Worm (Caenorhabditis elegans): ENCODE measurements around the gene cpg-2.

- no peak for TF ChIP-seq ham-2 (GFP tag; optimal IDR thresholded peaks at IDR 0.05)
- no peak for TF ChIP-seq unc-39 (tag; optimal IDR thresholded peaks at IDR 0.05)
- TF ChIP-seq snpc-4 (tag; optimal IDR thresholded peaks at IDR 0.05) = no peak
- TF ChIP-seq nhr-28 (tag; optimal IDR thresholded peaks at IDR 0.05) = no peak
- no peak for TF ChIP-seq bed-3 (GFP tag; optimal IDR thresholded peaks at IDR 0.05)
- no peak for TF ChIP-seq elt-1 (tag; optimal IDR thresholded peaks at IDR 0.05; ENCODE audit: borderline replicate concordance, insufficient read depth)
- TF ChIP-seq mls-2 (tag; optimal IDR thresholded peaks at IDR 0.05) = no peak
- no peak for TF ChIP-seq blmp-1 (tag; optimal IDR thresholded peaks at IDR 0.05)
- no peak for TF ChIP-seq nhr-12 (tag; optimal IDR thresholded peaks at IDR 0.05)
- no peak for TF ChIP-seq mab-5 (tag; optimal IDR thresholded peaks at IDR 0.05)
- no peak for TF ChIP-seq ztf-11 (tag; optimal IDR thresholded peaks at IDR 0.05)
- no peak for TF ChIP-seq ceh-83 (GFP tag; optimal IDR thresholded peaks at IDR 0.05)
- TF ChIP-seq mep-1 (tag; optimal IDR thresholded peaks at IDR 0.05) = no peak
- TF ChIP-seq ces-1 (GFP tag; optimal IDR thresholded peaks at IDR 0.05) = no peak
Measured at ce11 chrIII:7083106-7083505, 20.7 kb downstream of the cpg-2 start.

Measured in whole organism, mixed stage, embryonic.